Worm (Caenorhabditis elegans) whole organism, midembryonic: ENCODE data around the gene lec-5.

Experiments used
- T22C8.4 ChIP-seq: fragments of 200-800 bp; sonication (Bioruptor generic); IDR thresholded peaks from 2 replicates; pipeline ENCODE4 v1.3.6; 2022; ENCODE audit warnings: missing genetic modification characterization, missing compliant biosample characterization
- cog-1 ChIP-seq: sonication (generic microtip); optimal IDR thresholded peaks from 2 replicates; lab custom pipeline; 2016; ENCODE audit warnings: missing genetic modification characterization, missing compliant biosample characterization
- flt-1 ChIP-seq: fragments of 200-800 bp; sonication (Bioruptor generic); IDR thresholded peaks from 2 replicates; pipeline ENCODE4 v1.3.6; 2022; ENCODE audit warnings: missing genetic modification characterization, missing compliant biosample characterization
- klf-2 ChIP-seq: fragments of 200-800 bp; sonication (Bioruptor generic); conservative IDR thresholded peaks from 2 replicates; pipeline ENCODE4 v1.3.6; 2022; ENCODE audit warnings: missing genetic modification reagents, missing genetic modification characterization, missing compliant biosample characterization
- med-1 ChIP-seq: sonication (generic microtip); optimal IDR thresholded peaks from 2 replicates; lab custom pipeline; 2017; ENCODE audit warnings: missing genetic modification characterization, mild to moderate bottlenecking, missing compliant biosample characterization, antibody characterized with exemption, missing genetic modification reagents; ENCODE audit not compliant: insufficient read depth
- ref-1 ChIP-seq: fragments of 200-800 bp; sonication (Bioruptor generic); conservative IDR thresholded peaks from 2 replicates; pipeline ENCODE4 v1.3.6; 2022; ENCODE audit warnings: missing genetic modification reagents, missing genetic modification characterization, missing compliant biosample characterization
- tab-1 ChIP-seq: fragments of 200-800 bp; sonication (Bioruptor generic); IDR thresholded peaks from 2 replicates; pipeline ENCODE4 v1.3.6; 2022; ENCODE audit warnings: missing genetic modification characterization, missing compliant biosample characterization
- ztf-23 ChIP-seq: fragments of 200-800 bp; sonication (Bioruptor generic); IDR thresholded peaks from 2 replicates; pipeline ENCODE4 v1.3.6; 2022; ENCODE audit warnings: missing genetic modification reagents, missing genetic modification characterization, missing compliant biosample characterization
- ztf-29 ChIP-seq: fragments of 200-800 bp; sonication (Bioruptor generic); IDR thresholded peaks from 2 replicates; pipeline ENCODE4 v1.3.6; 2022; ENCODE audit warnings: missing genetic modification reagents, missing genetic modification characterization, missing compliant biosample characterization

DNA sequence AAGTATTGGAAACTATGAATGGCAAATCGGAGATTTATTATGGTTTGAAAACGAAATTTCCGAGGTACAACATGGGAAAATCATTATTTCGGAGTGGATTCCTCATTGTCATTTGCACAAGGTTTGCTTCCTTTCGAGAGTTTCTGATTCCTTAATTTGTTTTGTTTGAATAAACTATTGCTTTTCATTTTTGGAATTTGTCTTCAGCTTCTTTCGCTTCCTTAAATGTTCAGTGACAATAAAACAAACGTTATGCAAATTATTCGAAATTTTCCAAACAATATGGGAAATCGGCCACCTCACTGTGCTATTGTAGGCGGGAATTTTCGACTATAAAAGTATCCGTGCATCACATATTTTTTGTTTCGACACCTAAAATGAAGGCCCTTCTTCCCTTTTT is 963 bp upstream of the lec-5 start, which contains the start of gene nep-25:
- TF ChIP-seq ztf-23 (GFP tag; lab: Robert Waterston, UW) (no peak), ztf-29 (GFP tag; lab: Robert Waterston, UW) (no peak), ref-1 (GFP tag; lab: Robert Waterston, UW) (no peak), tab-1 (no peak), cog-1 (tag; lab: Kevin White, UChicago) (no peak), med-1 (GFP tag; lab: Kevin White, UChicago) (no peak), flt-1 (GFP tag; lab: Robert Waterston, UW) (no peak), klf-2 (GFP tag; lab: Robert Waterston, UW) (no peak), T22C8.4 (GFP tag; lab: Robert Waterston, UW) (no peak)
